Worm (Caenorhabditis elegans) whole organism, L2 larva: ENCODE results near the gene pitp-1.

ENCODE experiments used
- C34F6.9 ChIP-seq: fragments of 150-350 bp; optimal IDR thresholded peaks from 2 replicates; lab custom pipeline; 2014; ENCODE audit warnings: missing biosample characterization, missing genetic modification characterization
- F13H6.1 ChIP-seq: sonication (generic microtip); optimal IDR thresholded peaks from 2 replicates; lab custom pipeline; 2016; ENCODE audit warnings: missing genetic modification characterization, missing compliant biosample characterization
- R02D3.7 ChIP-seq: fragments of 150-350 bp; optimal IDR thresholded peaks from 2 replicates; lab custom pipeline; 2014; ENCODE audit warnings: missing biosample characterization, missing genetic modification characterization
- Y55F3AM.14 ChIP-seq: fragments of 200-800 bp; sonication (Bioruptor generic); optimal IDR thresholded peaks from 2 replicates; lab custom pipeline; 2018; ENCODE audit warnings: mild to moderate bottlenecking, missing genetic modification characterization, missing compliant biosample characterization
- alr-1 ChIP-seq: fragments of 150-350 bp; optimal IDR thresholded peaks from 2 replicates; lab custom pipeline; 2014; ENCODE audit warnings: missing biosample characterization, missing genetic modification characterization
- aly-2 ChIP-seq: fragments of 150-350 bp; optimal IDR thresholded peaks from 2 replicates; lab custom pipeline; 2014; ENCODE audit warnings: missing biosample characterization, missing genetic modification characterization
- ama-1 ChIP-seq: fragments of 150-350 bp; optimal IDR thresholded peaks from 2 replicates; lab custom pipeline; 2018; ENCODE audit warnings: inconsistent platforms
- blmp-1 ChIP-seq: sonication (generic microtip); optimal IDR thresholded peaks from 2 replicates; lab custom pipeline; 2017; ENCODE audit warnings: missing genetic modification characterization, mild to moderate bottlenecking, missing compliant biosample characterization, antibody characterized with exemption, moderate library complexity; ENCODE audit not compliant: insufficient read depth
- crh-2 ChIP-seq: sonication (generic microtip); optimal IDR thresholded peaks from 2 replicates; lab custom pipeline; 2017; ENCODE audit warnings: missing biosample characterization, missing genetic modification characterization
- egl-27 ChIP-seq: sonication (generic microtip); optimal IDR thresholded peaks from 3 replicates; lab custom pipeline; 2017; ENCODE audit warnings: missing biosample characterization, missing genetic modification reagents, missing genetic modification characterization
- elt-1 ChIP-seq: fragments of 150-350 bp; optimal IDR thresholded peaks from 2 replicates; lab custom pipeline; 2014; ENCODE audit warnings: missing biosample characterization, missing genetic modification characterization
- fos-1 ChIP-seq: fragments of 150-350 bp; optimal IDR thresholded peaks from 2 replicates; lab custom pipeline; 2014; ENCODE audit warnings: missing biosample characterization, missing genetic modification characterization
- lin-11 ChIP-seq: fragments of 150-350 bp; sonication (generic microtip); optimal IDR thresholded peaks from 2 replicates; lab custom pipeline; 2014; ENCODE audit warnings: missing biosample characterization, missing genetic modification characterization, inconsistent platforms, mixed read lengths
- lin-13 ChIP-seq: fragments of 150-350 bp; optimal IDR thresholded peaks from 2 replicates; lab custom pipeline; 2014; ENCODE audit warnings: missing biosample characterization, missing genetic modification reagents, missing genetic modification characterization
- lin-39 ChIP-seq: fragments of 150-350 bp; optimal IDR thresholded peaks from 2 replicates; lab custom pipeline; 2014; ENCODE audit warnings: missing biosample characterization, missing genetic modification reagents, missing genetic modification characterization
- lsy-2 ChIP-seq, 2 experiments: fragments of 150-350 bp in 1 of 2; sonication (generic microtip) in 1 of 2; optimal IDR thresholded peaks; 2 replicates each; lab custom pipeline; 2014 to 2017; ENCODE audit warnings: missing biosample characterization in 2 of 2, missing genetic modification characterization in 2 of 2
- mab-5 ChIP-seq: fragments of 150-350 bp; optimal IDR thresholded peaks from 2 replicates; lab custom pipeline; 2014; ENCODE audit warnings: missing biosample characterization, missing genetic modification characterization
- mbf-1 ChIP-seq: sonication (generic microtip); optimal IDR thresholded peaks from 2 replicates; lab custom pipeline; 2017; ENCODE audit warnings: missing biosample characterization, missing genetic modification characterization
- mdl-1 ChIP-seq, 2 experiments: fragments of 150-350 bp in 1 of 2; sonication (generic microtip) in 1 of 2; optimal IDR thresholded peaks; 2 replicates each; lab custom pipeline; 2017; ENCODE audit warnings: missing biosample characterization in 2 of 2, missing genetic modification characterization in 2 of 2
- nhr-10 ChIP-seq: sonication (generic microtip); optimal IDR thresholded peaks from 2 replicates; lab custom pipeline; 2017; ENCODE audit warnings: missing biosample characterization, missing genetic modification characterization
- nhr-11 ChIP-seq: fragments of 150-350 bp; optimal IDR thresholded peaks from 2 replicates; lab custom pipeline; 2014; ENCODE audit warnings: missing biosample characterization, missing genetic modification characterization
- nhr-12 ChIP-seq: fragments of 150-350 bp; optimal IDR thresholded peaks from 2 replicates; lab custom pipeline; 2014; ENCODE audit warnings: missing biosample characterization, missing genetic modification characterization
- nhr-21 ChIP-seq: fragments of 150-350 bp; optimal IDR thresholded peaks from 2 replicates; lab custom pipeline; 2014; ENCODE audit warnings: missing biosample characterization, missing genetic modification characterization
- nhr-25 ChIP-seq: fragments of 150-350 bp; sonication (generic microtip); optimal IDR thresholded peaks from 3 replicates; lab custom pipeline; 2014; ENCODE audit warnings: missing biosample characterization, missing genetic modification characterization
- nhr-77 ChIP-seq: fragments of 150-350 bp; optimal IDR thresholded peaks from 2 replicates; lab custom pipeline; 2014; ENCODE audit warnings: missing biosample characterization, missing genetic modification characterization
- peb-1 ChIP-seq: fragments of 150-350 bp; optimal IDR thresholded peaks from 2 replicates; lab custom pipeline; 2014; ENCODE audit warnings: missing biosample characterization, missing genetic modification characterization
- sem-4 ChIP-seq: fragments of 150-350 bp; optimal IDR thresholded peaks from 2 replicates; lab custom pipeline; 2014; ENCODE audit warnings: missing biosample characterization, missing genetic modification reagents, missing genetic modification characterization
- skn-1 ChIP-seq: sonication (generic microtip); optimal IDR thresholded peaks from 2 replicates; lab custom pipeline; 2017; ENCODE audit warnings: missing biosample characterization, missing genetic modification characterization
- sma-3 ChIP-seq: sonication (generic microtip); optimal IDR thresholded peaks from 2 replicates; lab custom pipeline; 2016; ENCODE audit warnings: missing genetic modification reagents, missing genetic modification characterization, missing compliant biosample characterization
- sma-9 ChIP-seq, 2 experiments: fragments of 150-350 bp in 1 of 2; sonication (generic microtip) in 1 of 2; optimal IDR thresholded peaks; 2 replicates each; lab custom pipeline; 2014 to 2016; ENCODE audit warnings: missing genetic modification characterization in 2 of 2, mild to moderate bottlenecking in 1 of 2, missing biosample characterization in 1 of 2, missing compliant biosample characterization in 1 of 2, missing genetic modification reagents in 1 of 2, moderate library complexity in 1 of 2
- unc-39 ChIP-seq: fragments of 150-350 bp; optimal IDR thresholded peaks from 2 replicates; lab custom pipeline; 2014; ENCODE audit warnings: missing biosample characterization, missing genetic modification characterization
- unc-62 ChIP-seq: fragments of 150-350 bp; optimal IDR thresholded peaks from 2 replicates; lab custom pipeline; 2014; ENCODE audit warnings: missing biosample characterization, missing genetic modification reagents, missing genetic modification characterization
- zag-1 ChIP-seq: fragments of 150-350 bp; optimal IDR thresholded peaks from 2 replicates; lab custom pipeline; 2014; ENCODE audit warnings: missing biosample characterization, missing genetic modification characterization
- ztf-1 ChIP-seq: fragments of 200-800 bp; sonication (Bioruptor generic); conservative IDR thresholded peaks from 2 replicates; pipeline ENCODE4 v1.3.6; 2022; ENCODE audit warnings: missing genetic modification characterization, missing compliant biosample characterization
- ztf-11 ChIP-seq: sonication (generic microtip); optimal IDR thresholded peaks from 2 replicates; lab custom pipeline; 2017; ENCODE audit warnings: missing biosample characterization, missing genetic modification characterization
- ztf-4 ChIP-seq: fragments of 150-350 bp; optimal IDR thresholded peaks from 2 replicates; lab custom pipeline; 2014; ENCODE audit warnings: missing biosample characterization, missing genetic modification characterization

The pitp-1 gene

ce11 chrIII:3529744-3530208, at the start of gene pitp-1:
TSS of gene pitp-1 (minus strand) at chrIII:3529794.
- TF ChIP-seq lin-39 (tag; lab: Kevin White, UChicago): no peak
- TF ChIP-seq blmp-1: peak; percentile 70
- TF ChIP-seq fos-1 (tag; lab: Kevin White, UChicago): peak; percentile 76
- peak; percentile 0 for TF ChIP-seq crh-2 (tag; lab: Kevin White, UChicago)
- no peak for TF ChIP-seq unc-62
- TF ChIP-seq F13H6.1: peak; percentile 15
- TF ChIP-seq mdl-1 (tag; optimal IDR thresholded peaks at IDR 0.05; lab: Kevin White, UChicago): no peak
- TF ChIP-seq peb-1: no peak
- TF ChIP-seq mbf-1 (tag; lab: Kevin White, UChicago): no peak

- TF ChIP-seq skn-1 (no peak), ama-1 (no peak), elt-1 (tag; lab: Kevin White, UChicago) (no peak), fos-1 (tag; lab: Kevin White, UChicago) (no peak), mdl-1 (tag; optimal IDR thresholded peaks at IDR 0.05; lab: Kevin White, UChicago) (no peak), egl-27 (tag; lab: Kevin White, UChicago) (no peak), mbf-1 (tag; lab: Kevin White, UChicago) (no peak), nhr-77 (no peak), sma-3 (GFP tag; lab: Kevin White, UChicago) (no peak), R02D3.7 (no peak), zag-1 (no peak), unc-39 (tag; lab: Kevin White, UChicago) (no peak), aly-2 (tag; lab: Kevin White, UChicago) (no peak), ztf-11 (tag; lab: Kevin White, UChicago) (no peak), nhr-21 (tag; lab: Kevin White, UChicago) (no peak)
- TF ChIP-seq, all 48 proteins: peak for 0
Measured at ce11 chrIII:3573281-3573680, 43.7 kb upstream of the pitp-1 start, which contains the start of gene nhr-6. TSS of gene nhr-6 (plus strand) at chrIII:3573581.

- TF ChIP-seq mbf-1 (tag; lab: Kevin White, UChicago) (no peak), fos-1 (tag; lab: Kevin White, UChicago) (peak; percentile 75), alr-1 (tag; lab: Kevin White, UChicago) (no peak), F13H6.1 (peak; percentile 3), sma-9 (GFP tag; optimal IDR thresholded peaks at IDR 0.05; lab: Kevin White, UChicago) (peak; percentile 63), sma-9 (tag; optimal IDR thresholded peaks at IDR 0.05; lab: Kevin White, UChicago) (no peak)
Measured at ce11 chrIII:3571371-3571902, 41.8 kb upstream of the pitp-1 start.

- TF ChIP-seq lin-39 (tag; lab: Kevin White, UChicago): no peak
- TF ChIP-seq nhr-12 (tag; lab: Kevin White, UChicago): no peak
- no peak for TF ChIP-seq nhr-11
- no peak for TF ChIP-seq aly-2 (tag; lab: Kevin White, UChicago)
- TF ChIP-seq lin-13: no peak
- TF ChIP-seq ztf-1 (GFP tag; lab: Robert Waterston, UW): no peak
- no peak for TF ChIP-seq nhr-10 (tag; lab: Kevin White, UChicago)
- no peak for TF ChIP-seq sem-4 (tag; lab: Kevin White, UChicago)
- TF ChIP-seq R02D3.7: no peak
- no peak for TF ChIP-seq ztf-4 (tag; lab: Kevin White, UChicago)
- no peak for TF ChIP-seq Y55F3AM.14 (GFP tag; lab: Kevin White, UChicago)
- no peak for TF ChIP-seq mab-5 (tag; lab: Kevin White, UChicago)
- TF ChIP-seq nhr-25 (tag; lab: Kevin White, UChicago): no peak
- TF ChIP-seq ztf-11 (tag; lab: Kevin White, UChicago): no peak
- no peak for TF ChIP-seq lin-11 (tag; lab: Kevin White, UChicago)
- TF ChIP-seq C34F6.9 (tag; lab: Kevin White, UChicago): no peak
- TF ChIP-seq lsy-2 (tag; optimal IDR thresholded peaks at IDR 0.05; lab: Kevin White, UChicago): no peak
- TF ChIP-seq fos-1 (tag; lab: Kevin White, UChicago): no peak
Measured at ce11 chrIII:3569763-3570162, 40.2 kb upstream of the pitp-1 start.
